Worm (Caenorhabditis elegans) whole organism, L4/young adult: ENCODE measurements around the gene C05D12.5.
A peak's percentile ranks its signal among the peaks of the same experiment; 100 is the strongest.

Source experiments
- W03F9.2 ChIP-seq: fragments of 150-350 bp; optimal IDR thresholded peaks from 2 replicates; lab custom pipeline; 2014; ENCODE audit warnings: missing biosample characterization, missing genetic modification characterization
- dao-5 ChIP-seq: sonication (generic microtip); optimal IDR thresholded peaks from 2 replicates; lab custom pipeline; 2016; ENCODE audit warnings: missing genotype, missing genetic modification characterization, moderate library complexity, missing compliant biosample characterization
- him-1 ChIP-seq: sonication (generic microtip); optimal IDR thresholded peaks from 2 replicates; lab custom pipeline; 2016; ENCODE audit warnings: missing genotype, missing genetic modification reagents, missing genetic modification characterization, missing compliant biosample characterization

Gene C05D12.5

DNA sequence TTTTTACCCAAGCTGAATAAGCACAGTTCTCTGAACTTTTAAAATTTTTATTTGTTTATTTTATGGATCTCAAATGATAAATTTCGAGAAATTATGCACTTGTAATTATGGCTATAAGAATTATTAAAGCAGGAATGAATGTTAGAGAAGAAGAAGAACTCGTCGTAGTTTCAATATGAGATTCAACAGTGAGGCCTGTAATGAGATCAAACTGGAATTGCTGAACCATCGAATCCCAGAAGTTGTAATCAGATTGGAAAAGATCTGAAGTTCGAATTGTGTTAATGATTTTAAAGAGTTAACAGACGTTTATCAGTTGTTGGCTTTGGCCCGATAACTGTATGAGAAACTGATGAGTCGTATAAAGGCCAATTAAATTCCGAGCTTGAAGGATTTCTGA lies 21.7 kb downstream of the C05D12.5 start:
- TF ChIP-seq dao-5 (tag; lab: Kevin White, UChicago) = no peak
- no peak for TF ChIP-seq him-1 (tag; lab: Kevin White, UChicago)
- TF ChIP-seq W03F9.2 = no peak

DNA sequence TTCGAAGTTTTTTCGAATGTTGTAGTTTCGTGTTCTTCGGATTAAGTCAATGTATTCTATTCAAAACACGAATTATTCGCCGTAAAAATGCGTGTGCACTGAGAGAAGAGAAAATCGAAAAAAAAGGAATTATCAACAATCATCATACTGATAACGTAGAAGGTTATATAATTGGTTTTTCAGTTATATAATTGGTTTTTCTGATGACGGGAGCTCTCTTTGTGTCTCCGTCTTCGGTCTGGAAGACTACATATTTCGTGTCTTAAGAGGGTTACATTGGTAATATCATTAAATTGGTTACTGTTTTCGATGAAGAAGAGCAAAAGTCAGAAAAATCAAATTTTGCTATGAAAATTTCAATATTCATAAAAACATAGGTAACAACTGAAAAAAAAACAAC lies 25.8 kb downstream of the C05D12.5 start:
- TF ChIP-seq dao-5 (tag; lab: Kevin White, UChicago) = no peak
- no peak for TF ChIP-seq him-1 (tag; lab: Kevin White, UChicago)
- TF ChIP-seq W03F9.2 = no peak

DNA sequence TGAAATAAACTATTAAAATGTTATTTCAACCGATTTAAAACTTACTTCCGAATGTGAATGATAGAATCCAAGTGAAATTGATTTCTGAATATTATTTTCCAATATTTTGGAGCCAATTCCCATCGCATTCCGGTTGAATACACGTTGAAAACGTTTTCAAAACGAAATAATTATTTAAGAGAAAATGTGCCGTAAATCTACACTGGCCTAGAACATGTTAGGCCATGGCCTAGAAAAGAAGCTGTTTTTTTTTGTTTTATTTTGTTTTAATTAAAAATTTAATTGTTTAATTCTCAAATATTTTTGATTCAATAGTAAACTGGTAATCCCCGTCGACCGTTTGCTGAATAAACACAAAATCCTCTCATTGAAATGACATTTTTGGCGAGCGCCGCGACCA lies 29.9 kb downstream of the C05D12.5 start:
- TF ChIP-seq dao-5 (tag; lab: Kevin White, UChicago) (no peak), him-1 (tag; lab: Kevin White, UChicago) (no peak), W03F9.2 (no peak)

DNA sequence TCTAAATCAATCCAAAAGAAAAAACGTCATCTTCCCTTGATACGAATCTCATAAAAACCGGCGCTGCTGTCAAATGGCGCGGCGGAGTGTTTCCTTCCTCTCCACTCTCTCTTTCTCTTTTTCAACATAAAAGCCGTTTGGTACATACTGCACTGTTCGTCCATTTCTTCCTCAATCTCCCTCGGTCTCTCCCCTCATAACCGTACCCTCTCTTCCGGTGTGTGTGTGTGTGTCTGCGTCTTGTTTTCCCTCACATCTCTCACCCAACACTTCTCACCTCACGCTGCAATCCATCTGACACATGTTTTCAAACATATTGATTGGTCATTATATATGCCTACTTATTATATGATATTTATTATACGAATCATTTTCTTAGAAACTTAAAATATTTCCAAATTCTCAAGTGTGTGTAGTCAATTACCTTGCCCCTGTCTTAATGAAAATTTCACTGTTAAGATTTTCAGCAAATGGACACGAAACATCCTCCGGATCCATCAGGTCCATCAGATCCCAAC lies 30.4 kb downstream of the C05D12.5 start, which contains the start of the genes aars-1 and rga-1:
Gene aars-1, minus strand, starts transcription at position 71 of the 518 bp plus-strand sequence.
Gene rga-1, plus strand, starts transcription at position 468 of the 518 bp plus-strand sequence.
- TF ChIP-seq W03F9.2 (peak; percentile 47), dao-5 (tag; lab: Kevin White, UChicago) (no peak)

DNA sequence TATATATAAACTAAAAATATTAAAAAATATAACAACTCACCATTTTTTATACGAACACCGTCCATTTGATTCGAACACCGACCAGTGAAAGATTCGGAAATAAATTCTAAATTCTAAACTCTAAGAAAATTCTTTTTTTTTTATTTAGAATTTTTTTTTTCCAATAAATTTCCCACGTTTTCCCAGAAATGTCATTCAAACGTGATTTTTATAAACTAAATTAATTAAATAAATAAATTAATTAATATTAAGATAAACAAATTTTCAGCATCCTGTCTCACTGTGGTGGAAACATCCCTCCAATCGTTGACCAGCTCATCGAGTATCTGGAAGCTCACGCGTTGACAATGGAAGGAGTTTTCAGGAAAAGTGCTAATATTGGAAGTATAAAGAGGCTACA lies 33.5 kb downstream of the C05D12.5 start, which contains the start of gene klp-17:
Gene klp-17, minus strand, starts transcription at position 101 of the 400 bp plus-strand sequence.
- TF ChIP-seq him-1 (tag; lab: Kevin White, UChicago) (no peak), dao-5 (tag; lab: Kevin White, UChicago) (no peak), W03F9.2 (no peak)

DNA sequence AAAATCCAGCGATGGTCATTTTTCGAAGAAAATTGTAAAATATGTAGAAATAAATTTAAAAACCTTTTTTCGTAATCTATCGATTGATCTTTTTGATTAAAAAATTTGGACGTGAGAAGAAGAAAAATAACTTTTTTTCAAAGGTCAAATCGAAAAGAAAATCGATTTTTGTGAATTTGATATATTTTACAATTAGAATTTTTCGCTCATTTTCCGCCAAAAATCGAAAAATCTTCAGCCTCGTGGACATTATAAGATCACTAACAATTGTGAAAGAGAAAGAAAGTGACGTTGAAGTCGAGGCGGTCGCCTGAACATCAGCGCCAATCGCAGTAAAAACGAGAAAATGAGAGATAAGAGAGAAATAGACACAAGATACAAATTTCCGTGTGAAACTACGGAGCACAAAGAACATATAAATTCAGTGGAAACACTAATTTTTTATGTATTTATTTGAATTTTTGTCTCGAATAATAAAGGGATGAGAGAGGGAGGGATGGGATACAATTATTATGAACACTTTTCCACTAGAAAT lies 35.6 kb downstream of the C05D12.5 start, which contains the start of gene cisd-1:
Gene cisd-1, minus strand, starts transcription at position 51 of the 535 bp plus-strand sequence.
- no peak for TF ChIP-seq dao-5 (tag; lab: Kevin White, UChicago)
- TF ChIP-seq him-1 (tag; lab: Kevin White, UChicago) = no peak
- TF ChIP-seq W03F9.2 = no peak

DNA sequence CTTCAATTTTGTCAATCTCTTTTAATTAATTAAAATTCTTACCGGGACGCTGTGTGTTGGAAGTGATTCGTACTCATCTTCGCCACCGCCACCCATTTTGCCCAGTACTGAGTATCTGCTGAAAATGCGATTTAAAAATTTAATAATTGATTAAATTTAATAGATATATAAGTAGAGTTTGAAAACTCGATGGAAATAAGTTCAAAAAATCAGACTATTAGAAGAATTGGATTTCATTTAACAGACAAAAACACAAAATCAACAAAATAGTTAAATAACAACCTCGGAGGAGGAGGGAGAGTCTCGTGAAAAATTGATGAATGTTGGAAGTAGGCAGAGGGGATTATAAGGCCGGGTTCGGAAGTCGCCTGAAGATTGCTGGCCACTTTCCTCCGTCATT lies 37.9 kb downstream of the C05D12.5 start, which contains the start of gene mfn-1:
Gene mfn-1, minus strand, starts transcription at position 101 of the 400 bp plus-strand sequence.
- no peak for TF ChIP-seq him-1 (tag; lab: Kevin White, UChicago)
- TF ChIP-seq W03F9.2 = no peak
- no peak for TF ChIP-seq dao-5 (tag; lab: Kevin White, UChicago)

DNA sequence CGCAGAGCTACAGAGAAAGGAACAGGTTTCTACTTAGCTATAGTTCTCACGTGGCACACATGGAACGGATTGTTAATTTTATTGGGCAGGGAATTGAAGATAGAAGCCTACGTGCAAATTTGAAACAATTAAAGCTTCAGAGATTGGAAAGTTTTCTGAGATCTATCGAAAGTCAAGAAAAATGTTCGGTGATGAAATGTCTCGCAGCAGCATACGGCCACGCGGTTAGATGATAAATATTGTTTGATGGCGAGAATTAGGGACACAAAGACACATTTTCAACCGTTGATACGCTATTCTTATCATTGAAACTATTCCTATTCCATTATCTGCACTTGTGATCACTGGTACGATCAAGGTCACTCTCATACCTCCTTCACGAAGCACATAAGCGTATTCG lies 38.5 kb downstream of the C05D12.5 start:
- TF ChIP-seq him-1 (tag; lab: Kevin White, UChicago) (no peak), dao-5 (tag; lab: Kevin White, UChicago) (no peak), W03F9.2 (no peak)

DNA sequence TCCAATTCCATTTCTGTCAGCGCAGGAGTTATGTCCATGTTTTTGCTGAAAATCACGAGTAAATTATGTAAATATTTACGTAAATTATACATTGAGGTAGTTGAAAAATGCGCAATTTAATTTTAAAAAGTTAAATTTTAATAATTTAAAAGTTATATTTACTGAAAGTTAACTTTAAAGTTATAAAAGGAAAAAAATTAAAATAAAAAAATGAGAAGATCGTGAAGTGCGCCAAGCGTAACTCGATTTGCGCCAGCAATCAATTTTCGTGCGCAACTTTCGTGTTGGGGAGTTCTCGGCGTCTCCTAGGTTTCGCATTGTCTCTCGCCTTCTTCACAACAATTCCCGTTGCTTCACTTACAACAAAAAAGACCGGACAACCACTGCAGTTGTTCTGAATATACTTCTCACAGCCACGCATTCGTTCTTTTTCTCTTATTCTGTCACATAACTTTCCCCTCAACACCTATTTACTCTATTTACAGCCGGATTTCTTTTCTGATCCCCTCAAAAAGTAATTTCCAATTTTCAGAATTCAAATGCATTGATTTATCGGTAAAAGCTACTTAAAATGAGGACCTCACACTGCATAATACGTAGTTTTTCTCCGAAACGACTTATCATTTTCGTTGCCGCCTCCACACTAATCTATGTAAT lies 39.6 kb downstream of the C05D12.5 start, which contains the start of the genes metl-1 and W02B12.11:
Gene metl-1, minus strand, starts transcription at position 51 of the 657 bp plus-strand sequence.
Gene W02B12.11, plus strand, starts transcription at position 337 of the 657 bp plus-strand sequence.
- TF ChIP-seq him-1 (tag; lab: Kevin White, UChicago) (peak; percentile 38), dao-5 (tag; lab: Kevin White, UChicago) (no peak), W03F9.2 (peak; percentile 85)

DNA sequence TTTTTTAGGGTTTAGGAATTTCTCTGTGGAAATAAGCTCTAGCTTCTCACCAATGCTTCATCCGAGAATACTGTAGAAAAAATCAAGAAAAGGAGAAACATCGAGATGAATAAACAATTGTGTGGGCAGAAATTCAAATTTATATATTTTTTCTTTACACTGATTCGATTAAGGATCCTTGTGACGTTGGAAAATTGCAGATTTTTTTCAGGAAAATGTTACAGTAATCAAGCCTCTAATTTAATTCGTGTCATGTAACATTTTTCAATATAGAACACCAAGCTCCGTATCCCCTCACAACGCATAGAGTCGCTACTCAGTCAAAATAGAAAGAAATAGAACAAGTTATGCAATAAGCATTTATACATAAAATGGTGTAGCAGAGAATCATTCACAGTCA lies 42.4 kb downstream of the C05D12.5 start, which contains the start of gene W02B12.16:
Gene W02B12.16, minus strand, starts transcription at position 101 of the 400 bp plus-strand sequence.
- no peak for TF ChIP-seq W03F9.2
- no peak for TF ChIP-seq him-1 (tag; lab: Kevin White, UChicago)
- no peak for TF ChIP-seq dao-5 (tag; lab: Kevin White, UChicago)

DNA sequence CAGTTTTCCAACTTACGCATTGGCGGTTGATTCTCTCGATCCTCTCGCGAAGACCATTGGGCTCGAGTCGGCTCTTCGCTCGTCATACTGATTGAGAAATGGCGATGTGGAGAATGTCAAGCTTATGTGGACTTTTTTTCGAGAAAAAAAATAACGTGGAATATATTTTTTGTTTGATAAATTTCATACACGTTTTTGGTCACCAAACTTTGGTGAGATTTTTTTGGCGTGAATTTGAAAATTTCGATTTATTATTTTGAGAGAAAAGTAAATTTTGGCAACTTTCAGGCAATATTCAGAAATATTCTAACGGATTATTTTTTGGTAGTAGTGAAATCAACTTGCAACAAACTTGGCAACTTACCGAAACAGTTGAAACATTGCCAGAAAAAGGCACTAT lies 45.0 kb downstream of the C05D12.5 start, which contains the start of gene W02B12.12:
Gene W02B12.12, minus strand, starts transcription at position 101 of the 400 bp plus-strand sequence.
- TF ChIP-seq dao-5 (tag; lab: Kevin White, UChicago) = no peak
- no peak for TF ChIP-seq him-1 (tag; lab: Kevin White, UChicago)
- no peak for TF ChIP-seq W03F9.2
